Fruit fly (Drosophila melanogaster): ENCODE results near the gene CG11898.

dm6 chr3R:29146710-29147109 lies 18.7 kb upstream of the CG11898 start, which contains the start of gene CG14511:
- no peak for TF ChIP-seq sv (GFP tag; optimal IDR thresholded peaks at IDR 0.05)
- TF ChIP-seq h (GFP tag; optimal IDR thresholded peaks at IDR 0.05): no peak
- no peak for TF ChIP-seq CG9705 (GFP tag; optimal IDR thresholded peaks at IDR 0.05)
- no peak for TF ChIP-seq Hr78 (GFP tag; optimal IDR thresholded peaks at IDR 0.05)
- no peak for TF ChIP-seq Abd-B (GFP tag; optimal IDR thresholded peaks at IDR 0.05)
- no peak for TF ChIP-seq usp (GFP tag; optimal IDR thresholded peaks at IDR 0.05)
- TF ChIP-seq brk (GFP tag; optimal IDR thresholded peaks at IDR 0.05): no peak

Measured in whole organism, wandering third instar larva.